Worm (Caenorhabditis elegans): ENCODE data around the gene cts-1.

Gene cts-1

DNA sequence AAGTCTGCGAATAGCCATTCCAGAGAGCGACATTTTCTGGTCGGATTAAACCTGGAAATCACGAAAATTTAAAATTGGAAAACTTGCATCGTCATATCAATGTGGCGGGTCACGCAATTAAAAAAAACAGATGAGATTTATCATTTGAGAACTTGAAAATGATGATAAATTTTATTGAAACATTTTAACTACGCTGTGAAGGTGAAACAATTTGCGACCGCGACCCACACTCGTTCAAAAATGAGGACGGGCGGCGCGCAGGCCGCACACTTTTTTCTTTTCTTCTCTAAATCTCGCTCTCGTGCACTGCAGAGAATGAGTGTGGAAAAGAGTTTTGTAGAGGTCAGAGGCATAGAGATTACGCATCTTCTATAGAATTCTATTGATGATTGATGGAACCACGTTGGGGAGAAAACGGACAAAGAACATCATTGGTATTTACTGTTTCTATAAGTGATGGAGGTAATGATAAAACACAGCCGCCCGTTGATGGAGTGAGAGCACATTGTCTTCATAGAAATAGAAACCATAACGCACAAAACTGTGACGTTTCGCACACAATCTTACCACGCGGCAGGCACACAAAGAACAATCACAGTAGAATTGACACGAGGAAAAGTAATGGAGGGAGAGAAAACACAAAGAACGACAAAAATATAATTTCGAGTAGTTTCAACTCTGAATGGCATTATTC is at the start of gene cts-1:
Gene cts-1 (minus strand): TSS at position 51 of the 694 bp plus-strand sequence.
- TF ChIP-seq mef-2 (tag; optimal IDR thresholded peaks at IDR 0.05) (peak; percentile 34), vab-15 (tag; optimal IDR thresholded peaks at IDR 0.05) (no peak), nhr-11 (tag; optimal IDR thresholded peaks at IDR 0.05) (peak; percentile 10), lin-15B (tag; optimal IDR thresholded peaks at IDR 0.05) (peak; percentile 67), fkh-10 (GFP tag; optimal IDR thresholded peaks at IDR 0.05) (peak; percentile 23), xbp-1 (tag; optimal IDR thresholded peaks at IDR 0.05) (peak; percentile 74), lin-14 (GFP tag; optimal IDR thresholded peaks at IDR 0.05) (peak; percentile 97), unc-62 (GFP tag; optimal IDR thresholded peaks at IDR 0.05) (no peak), unc-130 (tag; optimal IDR thresholded peaks at IDR 0.05) (peak; percentile 87), hlh-17 (GFP tag; optimal IDR thresholded peaks at IDR 0.05; ENCODE audit: borderline replicate concordance) (no peak), fkh-4 (tag; optimal IDR thresholded peaks at IDR 0.05; ENCODE audit: borderline replicate concordance) (no peak), ets-5 (GFP tag; IDR thresholded peaks at IDR 0.05) (no peak), egl-13 (tag; optimal IDR thresholded peaks at IDR 0.05) (no peak), efl-3 (GFP tag; optimal IDR thresholded peaks at IDR 0.05) (no peak), nhr-76 (tag; optimal IDR thresholded peaks at IDR 0.05) (peak; percentile 30), fos-1 (tag; optimal IDR thresholded peaks at IDR 0.05) (no peak), sox-4 (tag; optimal IDR thresholded peaks at IDR 0.05) (no peak), dpl-1 (GFP tag; optimal IDR thresholded peaks at IDR 0.05) (peak; percentile 41 to 60 (median 53)), Y116A8C.19 (tag; optimal IDR thresholded peaks at IDR 0.05; ENCODE audit: borderline replicate concordance) (no peak), lin-39 (tag; optimal IDR thresholded peaks at IDR 0.05) (no peak), zag-1 (tag; optimal IDR thresholded peaks at IDR 0.05) (no peak), skn-1 (tag; optimal IDR thresholded peaks at IDR 0.05) (peak; percentile 75), ceh-90 (tag; optimal IDR thresholded peaks at IDR 0.05) (no peak), egl-27 (tag; optimal IDR thresholded peaks at IDR 0.05) (peak in 1 of 2 experiments; percentile 24), nhr-28 (tag; optimal IDR thresholded peaks at IDR 0.05) (no peak), efl-1 (optimal IDR thresholded peaks at IDR 0.05) (peak; percentile 72 to 73), efl-1 (GFP tag; optimal IDR thresholded peaks at IDR 0.05 in 1 of 2) (peak; percentile 50 to 93), ceh-88 (GFP tag; IDR thresholded peaks at IDR 0.05) (no peak), mep-1 (tag; optimal IDR thresholded peaks at IDR 0.05) (peak; percentile 81), dsc-1 (tag; optimal IDR thresholded peaks at IDR 0.05) (peak; percentile 12), ztf-11 (tag; optimal IDR thresholded peaks at IDR 0.05) (no peak), grh-1 (GFP tag; IDR thresholded peaks at IDR 0.05) (no peak), lin-13 (GFP tag; optimal IDR thresholded peaks at IDR 0.05) (peak; percentile 35), C16A3.4 (tag; optimal IDR thresholded peaks at IDR 0.05) (peak; percentile 65), ceh-63 (GFP tag; optimal IDR thresholded peaks at IDR 0.05) (no peak), elt-3 (tag; optimal IDR thresholded peaks at IDR 0.05) (peak in 5 of 6 experiments; percentile 18 to 68 (median 66)), ama-1 (optimal IDR thresholded peaks at IDR 0.05) (no peak), snpc-4 (tag; optimal IDR thresholded peaks at IDR 0.05) (peak; percentile 30), unc-98 (GFP tag; IDR thresholded peaks at IDR 0.05) (no peak), C04F5.9 (tag; optimal IDR thresholded peaks at IDR 0.05) (peak; percentile 23), tbx-2 (tag; optimal IDR thresholded peaks at IDR 0.05) (peak; percentile 74), nhr-19 (GFP tag; conservative IDR thresholded peaks at IDR 0.05) (no peak), jun-1 (tag; optimal IDR thresholded peaks at IDR 0.05) (no peak), alr-1 (tag; optimal IDR thresholded peaks at IDR 0.05; ENCODE audit: borderline replicate concordance) (no peak), nhr-77 (tag; optimal IDR thresholded peaks at IDR 0.05) (peak; percentile 86), sptf-1 (tag; optimal IDR thresholded peaks at IDR 0.05) (no peak), mab-9 (GFP tag; IDR thresholded peaks at IDR 0.05) (no peak), fkh-8 (tag; optimal IDR thresholded peaks at IDR 0.05) (peak; percentile 79), ceh-82 (tag; optimal IDR thresholded peaks at IDR 0.05) (peak in 2 of 3 experiments; percentile 35 to 83), pqm-1 (tag; optimal IDR thresholded peaks at IDR 0.05) (no peak), sup-37 (GFP tag; optimal IDR thresholded peaks at IDR 0.05) (no peak), lsy-2 (tag; optimal IDR thresholded peaks at IDR 0.05) (peak; percentile 78 to 95)

All from whole organism, L1 larva.